Fruit fly (Drosophila melanogaster) whole organism, embryonic: ENCODE results near the gene CG12784.

Source experiments
- CG4328 ChIP-seq: fragments of 200-800 bp; sonication (Bioruptor generic); optimal IDR thresholded peaks from 3 replicates; lab custom pipeline; 2017; ENCODE audit warnings: missing biosample characterization, missing genetic modification reagents, missing genetic modification characterization
- bab2 ChIP-seq: fragments of 200-800 bp; sonication (Bioruptor generic); optimal IDR thresholded peaks from 2 replicates; lab custom pipeline; 2016; ENCODE audit warnings: missing biosample characterization, missing genetic modification characterization
- caup ChIP-seq: fragments of 200-800 bp; sonication (Bioruptor generic); optimal IDR thresholded peaks from 3 replicates; lab custom pipeline; 2017; ENCODE audit warnings: missing biosample characterization, mild to moderate bottlenecking, missing genetic modification characterization, moderate library complexity; ENCODE audit not compliant: severe bottlenecking
- repo ChIP-seq: fragments of 200-800 bp; sonication (Bioruptor generic); optimal IDR thresholded peaks from 2 replicates; lab custom pipeline; 2016; ENCODE audit warnings: missing biosample characterization, missing genetic modification characterization
- seq ChIP-seq: fragments of 200-800 bp; sonication (Bioruptor generic); IDR thresholded peaks from 2 replicates; pipeline ENCODE4 v1.3.6; 2022; ENCODE audit warnings: missing biosample characterization, missing genetic modification characterization

- no peak for TF ChIP-seq repo (GFP tag; lab: Kevin White, UChicago)
- TF ChIP-seq seq, result no peak
- TF ChIP-seq CG4328 (GFP tag; lab: Kevin White, UChicago), result no peak
- TF ChIP-seq caup (GFP tag; lab: Kevin White, UChicago), result no peak
- no peak for TF ChIP-seq bab2 (GFP tag; lab: Kevin White, UChicago)
These were observed 16.6 kb downstream of the CG12784 start, which contains the start of gene CG5614 for dm6 chr3R:15779505-15779904.
